Worm (Caenorhabditis elegans) whole organism, midembryonic: ENCODE results near the gene col-167.

Experiments
- T22C8.4 ChIP-seq: fragments of 200-800 bp; sonication (Bioruptor generic); IDR thresholded peaks from 2 replicates; pipeline ENCODE4 v1.3.6; 2022; ENCODE audit warnings: missing genetic modification characterization, missing compliant biosample characterization
- cog-1 ChIP-seq: sonication (generic microtip); optimal IDR thresholded peaks from 2 replicates; lab custom pipeline; 2016; ENCODE audit warnings: missing genetic modification characterization, missing compliant biosample characterization
- flt-1 ChIP-seq: fragments of 200-800 bp; sonication (Bioruptor generic); IDR thresholded peaks from 2 replicates; pipeline ENCODE4 v1.3.6; 2022; ENCODE audit warnings: missing genetic modification characterization, missing compliant biosample characterization
- klf-2 ChIP-seq: fragments of 200-800 bp; sonication (Bioruptor generic); conservative IDR thresholded peaks from 2 replicates; pipeline ENCODE4 v1.3.6; 2022; ENCODE audit warnings: missing genetic modification reagents, missing genetic modification characterization, missing compliant biosample characterization
- med-1 ChIP-seq: sonication (generic microtip); optimal IDR thresholded peaks from 2 replicates; lab custom pipeline; 2017; ENCODE audit warnings: missing genetic modification characterization, mild to moderate bottlenecking, missing compliant biosample characterization, antibody characterized with exemption, missing genetic modification reagents; ENCODE audit not compliant: insufficient read depth
- ref-1 ChIP-seq: fragments of 200-800 bp; sonication (Bioruptor generic); conservative IDR thresholded peaks from 2 replicates; pipeline ENCODE4 v1.3.6; 2022; ENCODE audit warnings: missing genetic modification reagents, missing genetic modification characterization, missing compliant biosample characterization
- tab-1 ChIP-seq: fragments of 200-800 bp; sonication (Bioruptor generic); IDR thresholded peaks from 2 replicates; pipeline ENCODE4 v1.3.6; 2022; ENCODE audit warnings: missing genetic modification characterization, missing compliant biosample characterization
- ztf-23 ChIP-seq: fragments of 200-800 bp; sonication (Bioruptor generic); IDR thresholded peaks from 2 replicates; pipeline ENCODE4 v1.3.6; 2022; ENCODE audit warnings: missing genetic modification reagents, missing genetic modification characterization, missing compliant biosample characterization
- ztf-29 ChIP-seq: fragments of 200-800 bp; sonication (Bioruptor generic); IDR thresholded peaks from 2 replicates; pipeline ENCODE4 v1.3.6; 2022; ENCODE audit warnings: missing genetic modification reagents, missing genetic modification characterization, missing compliant biosample characterization

col-167 gene

ce11 chrX:6289038-6289437 lies 34.2 kb upstream of the col-167 start:
- TF ChIP-seq klf-2 (no peak), cog-1 (tag; lab: Kevin White, UChicago) (no peak), ztf-29 (GFP tag; lab: Robert Waterston, UW) (no peak), flt-1 (GFP tag; lab: Robert Waterston, UW) (no peak), ztf-23 (GFP tag; lab: Robert Waterston, UW) (no peak), tab-1 (GFP tag; lab: Robert Waterston, UW) (no peak)

- no peak for TF ChIP-seq med-1
- no peak for TF ChIP-seq T22C8.4 (GFP tag; lab: Robert Waterston, UW)
- TF ChIP-seq flt-1 (GFP tag; lab: Robert Waterston, UW): no peak
- no peak for TF ChIP-seq tab-1 (GFP tag; lab: Robert Waterston, UW)
- no peak for TF ChIP-seq cog-1 (tag; lab: Kevin White, UChicago)
- TF ChIP-seq ztf-23 (GFP tag; lab: Robert Waterston, UW): no peak
- no peak for TF ChIP-seq ref-1
- no peak for TF ChIP-seq ztf-29 (GFP tag; lab: Robert Waterston, UW)
- no peak for TF ChIP-seq klf-2
These were observed 31.7 kb upstream of the col-167 start, which contains the start of gene lev-9 for ce11 chrX:6291632-6292031. TSS of gene lev-9 (minus strand) at chrX:6291732.

DNA sequence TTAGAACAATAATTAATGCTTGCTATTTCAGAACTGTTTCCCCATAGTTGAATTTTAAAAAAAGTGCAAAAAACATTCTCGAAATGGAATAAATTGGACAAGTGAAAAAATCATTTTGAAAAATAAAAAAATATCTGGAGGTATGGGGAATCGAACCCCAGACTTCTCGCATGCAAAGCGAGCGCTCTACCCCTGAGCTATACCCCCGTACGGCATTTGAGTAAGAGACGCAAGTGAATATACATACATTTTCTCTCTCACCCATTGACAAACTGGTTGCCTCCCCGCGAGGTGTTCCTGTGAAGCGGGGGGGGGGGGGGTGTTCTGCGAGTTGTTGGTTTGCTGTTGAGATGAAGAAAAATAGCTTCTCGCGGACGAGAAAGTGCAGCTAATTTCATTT lies 31.1 kb upstream of the col-167 start:
- TF ChIP-seq med-1 (peak; percentile 71), ztf-23 (GFP tag; lab: Robert Waterston, UW) (peak; percentile 97), flt-1 (GFP tag; lab: Robert Waterston, UW) (peak; percentile 98), ref-1 (peak; percentile 96), ztf-29 (GFP tag; lab: Robert Waterston, UW) (peak; percentile 80), T22C8.4 (GFP tag; lab: Robert Waterston, UW) (peak; percentile 95), cog-1 (tag; lab: Kevin White, UChicago) (peak; percentile 77), klf-2 (peak; percentile 97), tab-1 (GFP tag; lab: Robert Waterston, UW) (peak; percentile 99)

- TF ChIP-seq cog-1 (tag; lab: Kevin White, UChicago) (no peak), klf-2 (no peak), ref-1 (no peak), ztf-23 (GFP tag; lab: Robert Waterston, UW) (no peak), ztf-29 (GFP tag; lab: Robert Waterston, UW) (no peak), tab-1 (GFP tag; lab: Robert Waterston, UW) (no peak), flt-1 (GFP tag; lab: Robert Waterston, UW) (no peak), med-1 (no peak), T22C8.4 (GFP tag; lab: Robert Waterston, UW) (no peak)
These were observed 30.5 kb upstream of the col-167 start, which contains the start of gene mom-1 for ce11 chrX:6292812-6293211. TSS of gene mom-1 (plus strand) at chrX:6293112.

- no peak; the same call in 1 of the 2 replicates for TF ChIP-seq ref-1
- peak; percentile 80; the same call in 1 of the 2 replicates for TF ChIP-seq tab-1 (GFP tag; lab: Robert Waterston, UW)
- TF ChIP-seq ztf-29 (GFP tag; lab: Robert Waterston, UW): peak; percentile 63
- TF ChIP-seq ztf-23 (GFP tag; lab: Robert Waterston, UW): peak; percentile 87
- TF ChIP-seq cog-1 (tag; lab: Kevin White, UChicago): peak; percentile 99
- peak; percentile 83 for TF ChIP-seq klf-2
- TF ChIP-seq med-1: peak; percentile 39
- TF ChIP-seq T22C8.4 (GFP tag; lab: Robert Waterston, UW): peak; percentile 92
- TF ChIP-seq flt-1 (GFP tag; lab: Robert Waterston, UW): peak; percentile 91
These were observed 26.9 kb upstream of the col-167 start for ce11 chrX:6296402-6296844.

DNA sequence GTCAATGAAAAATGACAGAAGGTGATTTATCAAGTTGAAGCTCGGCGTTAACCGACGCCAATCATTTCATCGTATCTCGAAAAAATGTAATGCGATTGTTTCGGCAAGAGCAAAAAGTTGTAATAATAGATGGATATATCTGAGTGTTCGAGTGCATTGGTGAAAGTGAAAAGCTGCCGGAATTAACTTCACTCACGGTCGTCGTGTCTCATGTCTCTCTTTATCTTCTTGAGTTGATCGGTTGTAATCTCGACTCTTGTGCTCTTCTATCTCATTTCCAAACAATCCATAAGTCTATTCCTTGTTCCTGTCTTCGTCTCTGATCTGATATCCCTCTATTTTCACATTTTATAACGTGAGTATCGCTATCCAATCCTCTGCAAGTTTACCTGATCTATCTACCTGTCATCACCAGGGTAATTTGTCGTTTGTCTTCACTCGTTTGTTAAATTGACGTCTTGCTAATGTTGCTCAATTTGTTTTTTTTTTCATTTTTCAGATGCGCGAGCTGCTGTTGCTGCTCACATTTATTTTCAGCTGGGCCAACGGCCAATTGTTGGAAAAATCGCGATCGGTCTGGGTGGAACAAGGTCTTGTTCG lies 23.5 kb upstream of the col-167 start, which contains the start of gene cest-16:
Gene cest-16, plus strand, starts transcription at position 302 of the 600 bp plus-strand sequence.
- TF ChIP-seq cog-1 (tag; lab: Kevin White, UChicago) (no peak), ztf-29 (GFP tag; lab: Robert Waterston, UW) (no peak), med-1 (no peak), klf-2 (no peak), flt-1 (GFP tag; lab: Robert Waterston, UW) (no peak), tab-1 (GFP tag; lab: Robert Waterston, UW) (no peak), T22C8.4 (GFP tag; lab: Robert Waterston, UW) (no peak), ztf-23 (GFP tag; lab: Robert Waterston, UW) (no peak), ref-1 (no peak)

ce11 chrX:6311391-6311790 lies 11.9 kb upstream of the col-167 start, which contains the start of gene npr-38:
TSS of gene npr-38 (plus strand) at chrX:6311691.
- TF ChIP-seq klf-2 (no peak), med-1 (no peak), ztf-29 (GFP tag; lab: Robert Waterston, UW) (no peak), T22C8.4 (GFP tag; lab: Robert Waterston, UW) (no peak), tab-1 (GFP tag; lab: Robert Waterston, UW) (no peak), cog-1 (tag; lab: Kevin White, UChicago) (no peak)

DNA sequence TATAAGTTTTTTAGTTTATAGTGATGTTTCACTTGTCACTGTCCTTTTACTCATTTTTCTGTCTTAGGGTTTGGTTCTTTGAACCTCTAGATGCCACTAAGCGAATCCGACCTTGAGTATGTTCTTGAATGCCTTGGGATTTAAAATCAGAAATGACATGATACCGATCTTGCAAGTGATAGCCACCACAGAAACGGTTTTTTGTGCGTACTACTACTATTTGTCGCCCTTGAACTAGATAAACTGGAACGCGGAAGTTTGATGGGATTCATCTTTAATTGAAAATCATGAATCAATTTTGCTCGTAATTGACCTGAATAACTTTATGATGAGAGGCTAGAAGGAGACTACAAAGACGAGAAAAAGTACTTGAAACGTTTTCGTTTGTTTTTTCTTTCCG lies 4.5 kb upstream of the col-167 start:
- TF ChIP-seq klf-2: no peak
- no peak for TF ChIP-seq ztf-29 (GFP tag; lab: Robert Waterston, UW)
- no peak for TF ChIP-seq cog-1 (tag; lab: Kevin White, UChicago)
- no peak for TF ChIP-seq med-1
- TF ChIP-seq tab-1 (GFP tag; lab: Robert Waterston, UW): no peak
- no peak for TF ChIP-seq ztf-23 (GFP tag; lab: Robert Waterston, UW)

DNA sequence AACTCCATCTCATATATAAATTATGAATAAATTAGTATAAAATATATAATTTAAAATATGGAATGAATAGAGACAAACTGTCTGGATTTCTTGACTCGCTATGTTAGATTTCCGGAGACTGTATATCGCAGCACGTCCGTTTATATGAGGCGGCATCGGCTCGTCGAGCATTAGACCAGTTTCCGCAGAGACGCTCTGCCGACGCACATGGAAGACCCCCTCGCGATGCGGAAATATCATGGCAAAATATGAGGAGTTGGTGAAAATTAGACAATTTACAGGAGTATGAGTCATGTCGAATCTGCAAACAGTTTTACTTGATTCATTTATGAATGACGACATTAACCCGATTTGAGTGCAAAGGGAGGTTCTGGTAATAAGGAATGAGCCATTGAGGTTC lies 3.7 kb upstream of the col-167 start, which contains the start of gene chtb-3:
Gene chtb-3, minus strand, starts transcription at position 101 of the 400 bp plus-strand sequence.
- TF ChIP-seq T22C8.4 (GFP tag; lab: Robert Waterston, UW) (no peak), klf-2 (no peak), cog-1 (tag; lab: Kevin White, UChicago) (no peak), ztf-29 (GFP tag; lab: Robert Waterston, UW) (no peak), med-1 (no peak), flt-1 (GFP tag; lab: Robert Waterston, UW) (no peak), ref-1 (no peak), ztf-23 (GFP tag; lab: Robert Waterston, UW) (no peak), tab-1 (GFP tag; lab: Robert Waterston, UW) (no peak)
